Fruit fly (Drosophila melanogaster) Kc167 (cell line): ENCODE measurements around the gene Ir21a.

Experiments
- Myc ChIP-seq: fragments of >200 bp; optimal IDR thresholded peaks from 2 replicates; lab custom pipeline; 2017; ENCODE audit warnings: missing external identifiers
- Sin3A ChIP-seq: fragments of >200 bp; optimal IDR thresholded peaks from 2 replicates; lab custom pipeline; 2018; ENCODE audit warnings: missing external identifiers
- h ChIP-seq: fragments of >200 bp; optimal IDR thresholded peaks from 3 replicates; lab custom pipeline; 2018; ENCODE audit warnings: missing external identifiers
- insv ChIP-seq: fragments of >200 bp; optimal IDR thresholded peaks from 3 replicates; lab custom pipeline; 2018; ENCODE audit warnings: missing external identifiers
- psq ChIP-seq: fragments of >200 bp; optimal IDR thresholded peaks from 2 replicates; lab custom pipeline; 2017; ENCODE audit warnings: missing external identifiers

dm6 chr2L:53108-53507 is 28.2 kb upstream of the Ir21a start:
- TF ChIP-seq Myc (lab: Kevin White, UChicago), result no peak
- TF ChIP-seq Sin3A (lab: Kevin White, UChicago), result no peak
- TF ChIP-seq insv, result no peak
- TF ChIP-seq h (lab: Kevin White, UChicago), result no peak
- TF ChIP-seq psq (lab: Kevin White, UChicago), result no peak
